Worm (Caenorhabditis elegans) whole organism, L4/young adult: ENCODE measurements around the gene prdm-14.

Experiments
- W03F9.2 ChIP-seq: fragments of 150-350 bp; optimal IDR thresholded peaks from 2 replicates; lab custom pipeline; 2014; ENCODE audit warnings: missing biosample characterization, missing genetic modification characterization
- him-1 ChIP-seq: sonication (generic microtip); optimal IDR thresholded peaks from 2 replicates; lab custom pipeline; 2016; ENCODE audit warnings: missing genotype, missing genetic modification reagents, missing genetic modification characterization, missing compliant biosample characterization

ce11 chrX:9015420-9015819, 30.6 kb upstream of the prdm-14 start, which contains the start of gene T25B6.4:
- TF ChIP-seq W03F9.2 (tag; lab: Kevin White, UChicago): no peak
- TF ChIP-seq him-1 (tag; lab: Kevin White, UChicago): no peak
